Fruit fly (Drosophila melanogaster) whole organism: Measurements from ENCODE around the gene wake.
A peak's percentile ranks its signal among the peaks of the same experiment; 100 is the strongest.

Experiments
- CG8478 ChIP-seq: fragments of >200 bp; optimal IDR thresholded peaks from 2 replicates; lab custom pipeline; 2018; ENCODE audit warnings: inconsistent platforms
- Dll ChIP-seq: fragments of >200 bp; optimal IDR thresholded peaks from 2 replicates; lab custom pipeline; 2017
- EcR ChIP-seq, 2 experiments: fragments of >200 bp; optimal IDR thresholded peaks; 2 replicates each; lab custom pipeline; 2017; ENCODE audit warnings: missing biosample characterization in 2 of 2, missing genetic modification characterization in 2 of 2, missing genetic modification reagents in 2 of 2
- pan ChIP-seq: fragments of >200 bp; optimal IDR thresholded peaks from 2 replicates; lab custom pipeline; 2017
- psq ChIP-seq: fragments of >200 bp; optimal IDR thresholded peaks from 2 replicates; lab custom pipeline; 2017
- usp ChIP-seq: fragments of >200 bp; optimal IDR thresholded peaks from 2 replicates; lab custom pipeline; 2017; ENCODE audit warnings: missing biosample characterization, missing genetic modification characterization, mixed read lengths

The wake gene

DNA sequence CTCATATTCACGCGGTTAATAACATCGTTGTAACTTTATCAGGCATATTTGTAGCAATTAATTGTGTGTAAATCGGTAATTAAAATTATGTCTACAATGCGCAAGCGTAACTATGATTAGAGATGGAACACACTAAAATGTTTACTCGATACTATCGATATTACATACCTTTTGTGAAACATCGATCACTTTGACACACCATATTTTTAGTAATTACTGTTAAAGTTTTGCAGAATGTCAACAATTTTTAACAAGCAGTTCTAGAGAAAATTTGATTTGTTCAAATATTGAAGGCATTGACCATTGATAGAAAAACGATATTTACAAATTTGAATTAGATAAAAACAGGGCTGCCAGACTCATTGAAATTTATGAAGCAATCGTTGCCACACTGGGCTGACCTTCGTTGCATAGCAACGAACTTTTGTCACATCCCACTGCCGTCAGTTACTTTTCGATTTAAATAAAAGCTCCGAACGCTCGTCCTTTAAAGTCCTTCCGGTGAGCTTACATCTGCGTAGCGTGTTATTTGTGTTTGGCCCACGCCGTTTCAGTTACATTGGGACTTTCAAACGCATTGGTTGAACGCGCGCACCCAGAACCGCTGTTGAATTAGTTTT lies at the start of gene wake, which contains the start of gene loco:
TSS of gene wake (plus strand) at position 570 of the 620 bp plus-strand sequence.
TSS of gene loco (minus strand) at position 149 of the 620 bp plus-strand sequence.
- TF ChIP-seq EcR (GFP tag; optimal IDR thresholded peaks at IDR 0.05; lab: Kevin White, UChicago): no peak
- no peak for TF ChIP-seq psq
- TF ChIP-seq Dll (lab: Kevin White, UChicago): no peak
- TF ChIP-seq usp (GFP tag; lab: Kevin White, UChicago): no peak
- TF ChIP-seq pan: no peak
- no peak for TF ChIP-seq CG8478 (lab: Kevin White, UChicago)

DNA sequence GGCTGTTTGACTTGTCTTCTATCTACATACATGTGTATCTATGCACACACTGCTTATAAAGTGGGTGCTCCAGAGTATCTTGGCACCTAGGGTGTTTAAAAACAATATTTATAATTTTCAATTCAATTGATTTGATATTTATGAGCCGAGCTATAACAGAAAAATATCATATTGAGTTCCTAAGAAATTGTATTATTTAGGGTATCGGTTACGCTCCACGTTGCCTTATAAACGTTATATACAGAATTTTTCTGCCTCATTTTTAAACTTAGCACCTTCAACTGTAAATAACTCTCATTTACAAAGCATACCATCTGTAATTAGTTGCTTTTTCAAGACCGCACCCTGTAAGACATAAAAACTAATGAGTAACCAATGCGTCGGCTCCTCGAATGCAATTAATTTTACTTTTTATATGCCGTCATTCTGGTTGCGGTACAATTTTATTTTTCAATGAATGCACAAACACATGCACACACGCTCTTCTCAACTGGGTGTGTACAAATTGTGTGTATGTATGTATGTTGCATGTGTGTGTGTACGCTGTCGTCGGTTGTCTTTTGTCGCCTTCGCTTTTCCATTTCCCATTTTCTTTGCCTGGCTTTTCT lies 48.8 kb upstream of the wake start:
- TF ChIP-seq Dll (lab: Kevin White, UChicago) (no peak), pan (peak; percentile 80)

DNA sequence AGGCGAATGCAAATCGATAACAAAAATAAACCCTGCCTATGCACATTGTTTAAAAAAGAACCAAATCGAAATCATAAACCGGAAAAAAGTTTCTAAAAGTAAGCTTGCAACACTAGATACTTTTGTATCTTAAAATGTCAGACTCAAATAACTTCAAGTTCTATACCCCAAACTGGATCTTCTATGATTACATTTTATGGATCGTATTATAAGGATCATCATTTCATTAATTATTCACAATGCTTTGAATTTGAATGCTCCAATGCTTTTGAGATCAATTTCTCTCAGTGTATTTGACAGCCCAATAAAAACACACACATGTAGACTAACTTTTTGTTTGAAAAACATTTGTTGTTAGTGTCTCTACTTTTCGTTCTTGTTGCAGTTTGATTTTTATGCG lies 45.4 kb upstream of the wake start:
- no peak for TF ChIP-seq EcR (GFP tag; optimal IDR thresholded peaks at IDR 0.05; lab: Kevin White, UChicago)
- no peak for TF ChIP-seq CG8478 (lab: Kevin White, UChicago)
- no peak for TF ChIP-seq usp (GFP tag; lab: Kevin White, UChicago)
- TF ChIP-seq Dll (lab: Kevin White, UChicago): no peak
- TF ChIP-seq psq: no peak
- no peak for TF ChIP-seq pan

- TF ChIP-seq usp (GFP tag; lab: Kevin White, UChicago): no peak
Measured at dm6 chr3R:22595293-22595868, 44.2 kb upstream of the wake start.

- no peak for TF ChIP-seq psq
- no peak for TF ChIP-seq Dll (lab: Kevin White, UChicago)
- no peak for TF ChIP-seq EcR (GFP tag; optimal IDR thresholded peaks at IDR 0.05; lab: Kevin White, UChicago)
- TF ChIP-seq CG8478 (lab: Kevin White, UChicago): no peak
- TF ChIP-seq usp (GFP tag; lab: Kevin White, UChicago): no peak
- TF ChIP-seq pan: no peak
Measured at dm6 chr3R:22596450-22596849, 43.2 kb upstream of the wake start.

DNA sequence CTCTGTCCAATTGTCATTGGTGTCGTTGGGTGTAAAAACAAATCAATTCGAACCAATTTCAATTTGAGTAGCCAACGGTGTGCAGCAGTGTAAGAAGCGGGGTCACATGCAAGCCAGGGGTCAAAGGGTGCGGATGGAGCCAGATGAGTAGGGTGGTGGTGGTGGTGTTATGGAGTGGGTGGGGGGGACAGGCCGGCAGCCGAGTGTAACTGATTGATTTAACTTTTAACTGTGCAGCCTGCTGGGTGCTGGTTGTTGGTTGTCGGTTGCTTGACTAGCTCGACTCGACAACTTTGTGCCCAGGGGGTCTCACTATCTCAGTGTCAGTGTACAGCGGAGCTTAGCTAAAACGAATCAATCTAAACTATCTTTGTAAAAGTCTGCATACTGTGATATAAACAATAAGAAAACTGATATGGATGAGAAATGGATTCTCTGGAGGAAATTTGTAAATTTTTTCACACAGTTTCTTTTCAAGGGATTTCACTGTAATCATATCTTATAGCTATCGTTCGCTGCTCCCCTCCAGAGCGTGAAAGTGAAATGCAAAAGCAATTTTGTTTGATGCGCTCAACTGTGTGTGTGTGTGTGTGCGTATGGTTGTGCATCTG lies 42.2 kb upstream of the wake start:
- TF ChIP-seq psq (no peak), CG8478 (lab: Kevin White, UChicago) (no peak), usp (GFP tag; lab: Kevin White, UChicago) (no peak), Dll (lab: Kevin White, UChicago) (no peak), EcR (GFP tag; optimal IDR thresholded peaks at IDR 0.05; lab: Kevin White, UChicago) (no peak), pan (no peak)

- TF ChIP-seq usp (GFP tag; lab: Kevin White, UChicago): no peak
- no peak for TF ChIP-seq EcR (GFP tag; optimal IDR thresholded peaks at IDR 0.05; lab: Kevin White, UChicago)
- no peak for TF ChIP-seq pan
- no peak for TF ChIP-seq Dll (lab: Kevin White, UChicago)
- no peak for TF ChIP-seq psq
- TF ChIP-seq CG8478 (lab: Kevin White, UChicago): no peak
Measured at dm6 chr3R:22598759-22599158, 40.8 kb upstream of the wake start.

dm6 chr3R:22602783-22603182 lies 36.8 kb upstream of the wake start:
- TF ChIP-seq Dll (lab: Kevin White, UChicago) (no peak), EcR (GFP tag; optimal IDR thresholded peaks at IDR 0.05; lab: Kevin White, UChicago) (no peak), usp (GFP tag; lab: Kevin White, UChicago) (no peak), psq (no peak), pan (no peak), CG8478 (lab: Kevin White, UChicago) (no peak)

DNA sequence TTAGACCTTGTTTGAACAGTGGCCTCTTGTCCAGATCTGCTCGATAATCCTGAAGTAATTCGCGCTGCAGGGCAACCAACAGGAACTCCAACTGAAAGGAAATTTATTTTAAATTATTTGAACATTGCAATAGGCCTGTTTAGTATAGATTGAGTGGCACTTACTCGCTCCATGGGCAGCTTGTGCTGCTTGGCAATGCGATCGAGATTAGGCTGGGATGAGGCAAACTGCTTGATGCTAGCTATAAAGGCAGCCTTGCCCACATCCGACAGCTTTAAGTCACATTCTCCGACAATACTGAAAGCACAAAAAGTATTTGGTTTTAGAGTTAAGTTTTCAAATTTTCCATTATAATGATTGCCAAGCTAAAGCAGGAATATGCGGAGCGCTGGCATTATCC lies 30.4 kb upstream of the wake start, which contains the start of gene CG13843:
TSS of gene CG13843 (plus strand) at position 301 of the 400 bp plus-strand sequence.
- no peak for TF ChIP-seq psq
- no peak for TF ChIP-seq EcR (GFP tag; optimal IDR thresholded peaks at IDR 0.05; lab: Kevin White, UChicago)
- no peak for TF ChIP-seq pan
- TF ChIP-seq CG8478 (lab: Kevin White, UChicago): no peak
- TF ChIP-seq Dll (lab: Kevin White, UChicago): no peak
- no peak for TF ChIP-seq usp (GFP tag; lab: Kevin White, UChicago)

- TF ChIP-seq psq (no peak), CG8478 (lab: Kevin White, UChicago) (no peak), usp (GFP tag; lab: Kevin White, UChicago) (no peak), pan (no peak), Dll (lab: Kevin White, UChicago) (no peak), EcR (GFP tag; optimal IDR thresholded peaks at IDR 0.05; lab: Kevin White, UChicago) (no peak)
Measured at dm6 chr3R:22613448-22613847, 26.2 kb upstream of the wake start, which contains the start of the genes CG31156 and mRRF2. Gene CG31156, minus strand, starts transcription at chr3R:22613656. Gene mRRF2, plus strand, starts transcription at chr3R:22613686.

- TF ChIP-seq Dll (lab: Kevin White, UChicago) (no peak), usp (GFP tag; lab: Kevin White, UChicago) (no peak), psq (no peak), EcR (GFP tag; optimal IDR thresholded peaks at IDR 0.05; lab: Kevin White, UChicago) (no peak), CG8478 (lab: Kevin White, UChicago) (no peak), pan (no peak)
Measured at dm6 chr3R:22616211-22616610, 23.4 kb upstream of the wake start, which contains the start of gene CG31161. Gene CG31161, plus strand, starts transcription at chr3R:22616511.

- TF ChIP-seq EcR (GFP tag; optimal IDR thresholded peaks at IDR 0.05; lab: Kevin White, UChicago) (no peak), CG8478 (lab: Kevin White, UChicago) (no peak), Dll (lab: Kevin White, UChicago) (no peak), psq (no peak), pan (no peak), usp (GFP tag; lab: Kevin White, UChicago) (no peak)
Measured at dm6 chr3R:22618280-22618679, 21.3 kb upstream of the wake start, which contains the start of gene mRpL45. Gene mRpL45, plus strand, starts transcription at chr3R:22618492.
